Fruit fly (Drosophila melanogaster) S2 (cell line): ENCODE data around the gene CG33795.

Experiments
- CG8478 ChIP-seq: fragments of >200 bp; optimal IDR thresholded peaks from 2 replicates; lab custom pipeline; 2018
- CTCF ChIP-seq, 2 experiments: fragments of >200 bp; optimal IDR thresholded peaks; 2 replicates each; lab custom pipeline; 2018

CG33795 gene

dm6 chr3L:16182633-16183462, 11.7 kb upstream of the CG33795 start:
- TF ChIP-seq CG8478 (lab: Kevin White, UChicago) (no peak), CTCF (optimal IDR thresholded peaks at IDR 0.05; lab: Kevin White, UChicago) (no peak)

- no peak for TF ChIP-seq CTCF (optimal IDR thresholded peaks at IDR 0.05; lab: Kevin White, UChicago)
- TF ChIP-seq CG8478 (lab: Kevin White, UChicago): no peak
These were observed 10.2 kb upstream of the CG33795 start for dm6 chr3L:16181330-16181830.

DNA sequence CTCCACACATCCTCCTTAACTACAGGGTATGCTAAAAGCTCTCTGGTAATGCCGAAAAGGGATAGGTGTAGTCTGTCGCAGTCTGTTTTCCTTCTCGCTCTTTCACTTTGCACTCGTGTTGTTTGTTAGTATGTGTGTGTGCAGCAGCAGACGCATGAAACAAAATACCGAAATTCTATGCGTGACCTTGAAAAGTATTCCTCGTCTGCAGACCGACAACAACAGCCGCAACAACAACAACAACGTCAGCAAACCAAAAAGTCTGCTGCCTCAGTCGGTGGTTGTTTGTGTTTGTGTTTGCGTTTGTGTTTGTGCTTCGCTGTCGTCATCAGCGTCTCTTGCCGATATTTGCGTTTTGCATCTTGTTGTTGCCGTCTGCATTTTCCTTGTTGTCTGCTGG, 7.3 kb upstream of the CG33795 start:
- no peak for TF ChIP-seq CG8478 (lab: Kevin White, UChicago)
- TF ChIP-seq CTCF (optimal IDR thresholded peaks at IDR 0.05; lab: Kevin White, UChicago): no peak

DNA sequence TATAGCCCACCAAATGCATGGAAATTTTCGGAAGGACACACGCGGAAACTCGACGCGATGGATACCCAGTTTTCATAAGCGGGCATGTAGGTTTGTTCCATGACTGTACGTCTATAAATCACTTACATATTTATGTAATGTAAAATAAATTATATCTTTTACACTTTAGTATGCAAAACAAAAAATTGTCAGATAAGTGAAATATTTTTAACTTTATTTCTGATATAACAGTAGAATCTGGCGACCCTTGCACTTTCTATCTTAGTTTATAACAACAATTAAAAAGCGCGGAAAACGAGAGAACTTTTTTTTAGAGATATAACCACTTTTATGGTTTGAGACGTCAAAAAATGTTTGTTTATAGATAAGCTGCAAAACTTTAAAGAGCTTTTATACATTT, 6.6 kb upstream of the CG33795 start:
- TF ChIP-seq CTCF (optimal IDR thresholded peaks at IDR 0.05; lab: Kevin White, UChicago) (no peak), CG8478 (lab: Kevin White, UChicago) (no peak)

dm6 chr3L:16177309-16177708, 6.1 kb upstream of the CG33795 start:
- TF ChIP-seq CG8478 (lab: Kevin White, UChicago) (no peak), CTCF (optimal IDR thresholded peaks at IDR 0.05; lab: Kevin White, UChicago) (no peak)

DNA sequence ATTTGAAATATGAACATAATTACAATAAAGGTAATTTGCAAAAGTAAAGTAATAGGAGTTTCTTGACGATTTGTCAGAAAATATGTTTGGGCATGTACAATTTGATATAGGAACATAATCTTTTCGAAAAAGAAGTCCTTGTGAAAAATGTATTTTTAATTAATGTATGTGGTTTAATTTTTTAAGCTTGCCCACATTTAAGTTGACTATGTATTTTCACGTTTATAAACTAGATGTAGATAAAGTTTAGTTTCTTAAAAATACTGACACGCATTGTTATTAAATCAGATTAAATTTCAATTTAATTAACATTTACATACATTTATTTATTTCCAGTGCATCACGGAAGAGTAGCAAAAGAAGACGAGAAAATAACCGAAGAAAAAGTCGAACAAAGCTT, 5.3 kb upstream of the CG33795 start:
- TF ChIP-seq CG8478 (lab: Kevin White, UChicago) (no peak), CTCF (optimal IDR thresholded peaks at IDR 0.05; lab: Kevin White, UChicago) (no peak)

DNA sequence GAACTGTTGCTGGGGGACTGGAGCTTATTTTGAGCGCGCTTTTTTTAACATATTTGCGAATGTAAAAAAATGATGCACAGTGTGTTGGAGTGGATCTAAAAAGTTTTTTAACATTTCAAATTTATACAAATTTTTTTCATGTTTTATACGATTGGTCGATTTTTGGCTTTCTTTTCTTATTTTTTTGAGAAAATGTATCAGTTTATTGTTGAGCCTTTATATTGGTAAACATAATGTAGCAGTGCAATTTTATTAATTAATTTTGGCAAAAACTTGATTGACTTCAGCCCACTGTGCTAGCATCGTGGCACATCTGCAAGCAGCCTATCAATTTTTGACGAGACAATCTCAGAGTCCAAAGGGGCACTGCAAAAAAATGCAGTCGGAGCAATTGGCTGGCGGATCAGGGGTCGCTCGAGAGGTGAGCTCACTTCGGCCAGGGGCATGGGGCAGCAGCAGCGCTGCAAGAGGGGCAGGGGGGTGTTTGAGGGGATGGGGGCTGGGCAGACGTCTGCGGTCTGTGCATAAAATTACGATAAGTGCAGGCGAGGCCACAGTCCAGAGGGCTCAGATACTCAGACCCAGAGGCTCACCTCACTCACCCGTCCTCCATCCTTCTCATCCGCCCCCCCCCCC, 4.6 kb upstream of the CG33795 start:
- no peak for TF ChIP-seq CTCF (optimal IDR thresholded peaks at IDR 0.05; lab: Kevin White, UChicago)
- no peak for TF ChIP-seq CG8478 (lab: Kevin White, UChicago)

DNA sequence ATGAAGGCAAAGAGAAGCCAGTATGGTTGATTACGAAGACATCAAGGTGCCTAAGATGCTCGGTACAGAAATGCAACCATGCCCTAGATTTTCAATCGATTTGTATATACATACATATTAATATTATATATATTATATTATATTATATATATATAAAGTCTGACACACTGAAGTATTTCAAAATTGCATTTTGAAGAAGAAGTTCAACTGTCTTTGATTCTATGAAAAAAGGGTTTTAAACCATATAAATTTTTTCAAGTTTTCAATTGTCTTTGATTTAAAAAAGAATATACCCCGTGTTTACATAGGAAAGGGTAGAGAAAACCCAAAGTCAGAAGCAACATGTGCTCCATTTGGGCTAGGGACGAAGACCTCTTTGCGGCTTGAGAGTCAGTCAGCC, 3.6 kb upstream of the CG33795 start:
- no peak for TF ChIP-seq CTCF (optimal IDR thresholded peaks at IDR 0.05; lab: Kevin White, UChicago)
- no peak for TF ChIP-seq CG8478 (lab: Kevin White, UChicago)

- TF ChIP-seq CG8478 (lab: Kevin White, UChicago) (no peak), CTCF (optimal IDR thresholded peaks at IDR 0.05; lab: Kevin White, UChicago) (no peak)
These were observed 2.8 kb upstream of the CG33795 start for dm6 chr3L:16173818-16174601.

- TF ChIP-seq CG8478 (lab: Kevin White, UChicago) (no peak), CTCF (optimal IDR thresholded peaks at IDR 0.05; lab: Kevin White, UChicago) (no peak)
These were observed 1.7 kb upstream of the CG33795 start for dm6 chr3L:16172809-16173276.

dm6 chr3L:16172381-16172780, 1.2 kb upstream of the CG33795 start:
- TF ChIP-seq CG8478 (lab: Kevin White, UChicago): no peak
- no peak for TF ChIP-seq CTCF (optimal IDR thresholded peaks at IDR 0.05; lab: Kevin White, UChicago)

- TF ChIP-seq CG8478 (lab: Kevin White, UChicago): no peak
- TF ChIP-seq CTCF (optimal IDR thresholded peaks at IDR 0.05; lab: Kevin White, UChicago): no peak
These were observed 1.2 kb downstream of the CG33795 start, which contains the start of gene CG33796 for dm6 chr3L:16170006-16170405. CG33796 (minus strand) TSS chr3L:16170106.

dm6 chr3L:16168503-16169189, 2.5 kb downstream of the CG33795 start:
- TF ChIP-seq CG8478 (lab: Kevin White, UChicago) (no peak), CTCF (optimal IDR thresholded peaks at IDR 0.05; lab: Kevin White, UChicago) (no peak)
